Fruit fly (Drosophila melanogaster) whole organism, embryonic: ENCODE data around the gene Sec5.

ENCODE experiments used
- Antp ChIP-seq: fragments of 200-800 bp; sonication (Bioruptor generic); optimal IDR thresholded peaks from 3 replicates; lab custom pipeline; 2016; ENCODE audit warnings: missing biosample characterization, missing genetic modification characterization
- Bgb ChIP-seq: fragments of 200-800 bp; sonication (Bioruptor generic); IDR thresholded peaks from 2 replicates; pipeline ENCODE4 v1.3.6; 2022; ENCODE audit warnings: missing biosample characterization, missing genetic modification characterization; ENCODE audit not compliant: partially characterized antibody
- CG10321 ChIP-seq: fragments of 200-800 bp; sonication (Bioruptor generic); IDR thresholded peaks from 2 replicates; pipeline ENCODE4 v1.3.6; 2022; ENCODE audit warnings: missing biosample characterization, missing genetic modification characterization
- CG10543 ChIP-seq: fragments of 200-800 bp; sonication (Bioruptor generic); optimal IDR thresholded peaks from 3 replicates; lab custom pipeline; 2017; ENCODE audit warnings: missing biosample characterization, mild to moderate bottlenecking, missing genetic modification characterization, moderate library complexity
- CG10565 ChIP-seq: fragments of 200-800 bp; sonication (Bioruptor generic); optimal IDR thresholded peaks from 3 replicates; lab custom pipeline; 2016; ENCODE audit warnings: missing biosample characterization, mild to moderate bottlenecking, missing genetic modification characterization
- CG10979 ChIP-seq: fragments of 200-800 bp; sonication (Bioruptor generic); optimal IDR thresholded peaks from 2 replicates; lab custom pipeline; 2018; ENCODE audit warnings: missing biosample characterization, mild to moderate bottlenecking, missing genetic modification characterization, moderate library complexity
- CG11723 ChIP-seq: fragments of 200-800 bp; sonication (Bioruptor generic); optimal IDR thresholded peaks from 2 replicates; lab custom pipeline; 2017; ENCODE audit warnings: missing biosample characterization, mild to moderate bottlenecking, missing genetic modification characterization
- CG12236 ChIP-seq: fragments of 200-800 bp; sonication (Bioruptor generic); optimal IDR thresholded peaks from 2 replicates; lab custom pipeline; 2016; ENCODE audit warnings: missing biosample characterization, missing genetic modification characterization
- CG17186 ChIP-seq: fragments of 200-800 bp; sonication (Bioruptor generic); optimal IDR thresholded peaks from 3 replicates; lab custom pipeline; 2017; ENCODE audit warnings: missing biosample characterization, missing genetic modification reagents, missing genetic modification characterization
- CG18476 ChIP-seq: fragments of 200-800 bp; sonication (Bioruptor generic); optimal IDR thresholded peaks from 2 replicates; lab custom pipeline; 2016; ENCODE audit warnings: missing biosample characterization, mild to moderate bottlenecking, missing genetic modification characterization
- CG2199 ChIP-seq: fragments of 200-800 bp; sonication (Bioruptor generic); IDR thresholded peaks from 3 replicates; pipeline ENCODE4 v1.3.6; 2022; ENCODE audit warnings: missing biosample characterization, missing genetic modification characterization
- CG2678 ChIP-seq: fragments of 200-800 bp; sonication (Bioruptor generic); optimal IDR thresholded peaks from 3 replicates; lab custom pipeline; 2019; ENCODE audit warnings: missing biosample characterization, mild to moderate bottlenecking, missing genetic modification characterization, moderate library complexity
- CG2712 ChIP-seq: fragments of 200-800 bp; optimal IDR thresholded peaks from 3 replicates; lab custom pipeline; 2019; ENCODE audit warnings: missing biosample characterization, mild to moderate bottlenecking, missing genetic modification characterization, moderate library complexity
- CG30020 ChIP-seq: fragments of 200-800 bp; optimal IDR thresholded peaks from 2 replicates; lab custom pipeline; 2019; ENCODE audit warnings: missing biosample characterization, mild to moderate bottlenecking, missing genetic modification characterization, moderate library complexity
- CG3847 ChIP-seq: fragments of 200-800 bp; sonication (Bioruptor generic); IDR thresholded peaks from 2 replicates; pipeline ENCODE4 v1.3.6; 2022; ENCODE audit warnings: missing biosample characterization, missing genetic modification characterization
- CG6854 ChIP-seq: fragments of 200-800 bp; sonication (Bioruptor generic); optimal IDR thresholded peaks from 3 replicates; lab custom pipeline; 2017; ENCODE audit warnings: missing biosample characterization, mild to moderate bottlenecking, missing genetic modification characterization
- CG7786 ChIP-seq: fragments of 200-800 bp; sonication (Bioruptor generic); optimal IDR thresholded peaks from 2 replicates; lab custom pipeline; 2016; ENCODE audit warnings: missing biosample characterization, missing genetic modification characterization
- CG7928 ChIP-seq: fragments of 200-800 bp; sonication (Bioruptor generic); optimal IDR thresholded peaks from 2 replicates; lab custom pipeline; 2017; ENCODE audit warnings: missing biosample characterization, mild to moderate bottlenecking, missing genetic modification characterization
- CG8281 ChIP-seq: fragments of 200-800 bp; sonication (Bioruptor generic); optimal IDR thresholded peaks from 2 replicates; lab custom pipeline; 2018; ENCODE audit warnings: missing biosample characterization, mild to moderate bottlenecking, missing genetic modification characterization, moderate library complexity
- CG8765 ChIP-seq: fragments of 200-800 bp; sonication (Bioruptor generic); IDR thresholded peaks from 2 replicates; pipeline ENCODE4 v1.3.6; 2022; ENCODE audit warnings: missing biosample characterization, missing genetic modification characterization
- D19A ChIP-seq: fragments of 200-800 bp; optimal IDR thresholded peaks from 3 replicates; lab custom pipeline; 2019; ENCODE audit warnings: missing biosample characterization, mild to moderate bottlenecking, missing genetic modification characterization, moderate library complexity
- Dad ChIP-seq: fragments of 200-800 bp; sonication (Bioruptor generic); optimal IDR thresholded peaks from 3 replicates; lab custom pipeline; 2016; ENCODE audit warnings: missing biosample characterization, missing genetic modification characterization
- Doc3 ChIP-seq: fragments of 200-800 bp; sonication (Bioruptor generic); IDR thresholded peaks from 3 replicates; pipeline ENCODE4 v1.3.6; 2022; ENCODE audit warnings: missing biosample characterization, missing genetic modification characterization; ENCODE audit not compliant: partially characterized antibody
- Dp ChIP-seq: fragments of 200-800 bp; sonication (Bioruptor generic); optimal IDR thresholded peaks from 2 replicates; lab custom pipeline; 2018; ENCODE audit warnings: missing biosample characterization, mild to moderate bottlenecking, missing genetic modification characterization, moderate library complexity
- Dref ChIP-seq: fragments of 200-800 bp; sonication (Bioruptor generic); IDR thresholded peaks from 2 replicates; pipeline ENCODE4 v1.3.6; 2022; ENCODE audit warnings: missing biosample characterization, missing genetic modification characterization
- MBD-R2 ChIP-seq: fragments of 200-800 bp; sonication (Bioruptor generic); IDR thresholded peaks from 2 replicates; pipeline ENCODE4 v1.3.6; 2022; ENCODE audit warnings: missing biosample characterization, missing genetic modification characterization
- Meics ChIP-seq: fragments of 200-800 bp; sonication (Bioruptor generic); optimal IDR thresholded peaks from 2 replicates; lab custom pipeline; 2017; ENCODE audit warnings: missing biosample characterization, mild to moderate bottlenecking, missing genetic modification characterization
- NK7.1 ChIP-seq: fragments of 200-800 bp; sonication (Bioruptor generic); optimal IDR thresholded peaks from 3 replicates; lab custom pipeline; 2016; ENCODE audit warnings: missing biosample characterization, missing genetic modification characterization
- Scr ChIP-seq: fragments of 200-800 bp; sonication (Bioruptor generic); IDR thresholded peaks from 2 replicates; pipeline ENCODE4 v1.3.6; 2022; ENCODE audit warnings: missing biosample characterization, missing genetic modification characterization; ENCODE audit not compliant: partially characterized antibody
- Sry-δ ChIP-seq: fragments of 200-800 bp; sonication (Bioruptor generic); optimal IDR thresholded peaks from 2 replicates; lab custom pipeline; 2016; ENCODE audit warnings: missing biosample characterization, missing genetic modification characterization
- Vsx1 ChIP-seq: fragments of 200-800 bp; sonication (Bioruptor generic); optimal IDR thresholded peaks from 2 replicates; lab custom pipeline; 2017; ENCODE audit warnings: missing biosample characterization, mild to moderate bottlenecking, missing genetic modification characterization, missing genetic modification reagents
- YL-1 ChIP-seq: fragments of 200-800 bp; sonication (Bioruptor generic); optimal IDR thresholded peaks from 3 replicates; lab custom pipeline; 2017; ENCODE audit warnings: missing biosample characterization, mild to moderate bottlenecking, missing genetic modification characterization
- cg ChIP-seq: fragments of 200-800 bp; sonication (Bioruptor generic); optimal IDR thresholded peaks from 3 replicates; lab custom pipeline; 2019; ENCODE audit warnings: missing biosample characterization, mild to moderate bottlenecking, missing genetic modification characterization, moderate library complexity
- chif ChIP-seq, 2 experiments: fragments of 200-800 bp; sonication (Bioruptor generic); optimal IDR thresholded peaks; 3 replicates each; lab custom pipeline; 2016; ENCODE audit warnings: missing biosample characterization in 2 of 2, missing genetic modification characterization in 2 of 2
- corto ChIP-seq: fragments of 200-800 bp; sonication (Bioruptor generic); optimal IDR thresholded peaks from 2 replicates; lab custom pipeline; 2016; ENCODE audit warnings: missing biosample characterization, mild to moderate bottlenecking, missing genetic modification characterization, moderate library complexity
- dm ChIP-seq: fragments of 200-800 bp; sonication (Bioruptor generic); optimal IDR thresholded peaks from 3 replicates; lab custom pipeline; 2016; ENCODE audit warnings: missing biosample characterization, missing genetic modification characterization
- ems ChIP-seq: fragments of 200-800 bp; sonication (Bioruptor generic); optimal IDR thresholded peaks from 3 replicates; lab custom pipeline; 2016; ENCODE audit warnings: missing biosample characterization, missing genetic modification characterization
- exex ChIP-seq: fragments of 200-800 bp; sonication (Bioruptor generic); optimal IDR thresholded peaks from 4 replicates; lab custom pipeline; 2018; ENCODE audit warnings: missing biosample characterization, mild to moderate bottlenecking, missing genetic modification characterization, moderate library complexity
- eyg ChIP-seq: fragments of 200-800 bp; sonication (Bioruptor generic); optimal IDR thresholded peaks from 3 replicates; lab custom pipeline; 2016; ENCODE audit warnings: missing biosample characterization, missing genetic modification characterization
- nau ChIP-seq: fragments of 200-800 bp; sonication (Bioruptor generic); optimal IDR thresholded peaks from 3 replicates; lab custom pipeline; 2017; ENCODE audit warnings: missing biosample characterization, mild to moderate bottlenecking, missing genetic modification characterization, missing genetic modification reagents
- nmo ChIP-seq: fragments of 200-800 bp; sonication (Bioruptor generic); optimal IDR thresholded peaks from 2 replicates; lab custom pipeline; 2018; ENCODE audit warnings: missing biosample characterization, mild to moderate bottlenecking, missing genetic modification characterization, moderate library complexity
- p53 ChIP-seq: fragments of 200-800 bp; sonication (Bioruptor generic); optimal IDR thresholded peaks from 2 replicates; lab custom pipeline; 2016; ENCODE audit warnings: missing biosample characterization, missing genetic modification characterization
- sisA ChIP-seq: fragments of 200-800 bp; sonication (Bioruptor generic); IDR thresholded peaks from 2 replicates; pipeline ENCODE4 v1.3.6; 2022; ENCODE audit warnings: missing biosample characterization, missing genetic modification characterization
- sna ChIP-seq: fragments of 200-800 bp; sonication (Bioruptor generic); IDR thresholded peaks from 2 replicates; pipeline ENCODE4 v1.3.6; 2022; ENCODE audit warnings: missing biosample characterization, missing genetic modification characterization; ENCODE audit not compliant: partially characterized antibody
- ssp ChIP-seq: fragments of 200-800 bp; sonication (Bioruptor generic); IDR thresholded peaks from 2 replicates; pipeline ENCODE4 v1.3.6; 2022; ENCODE audit warnings: missing biosample characterization, missing genetic modification characterization
- tll ChIP-seq, 2 experiments: fragments of 200-800 bp in 1 of 2; fragments of >200 bp in 1 of 2; sonication (Bioruptor generic) in 1 of 2; optimal IDR thresholded peaks; 2 replicates each; lab custom pipeline; 2017 to 2019; ENCODE audit warnings: missing biosample characterization in 2 of 2, missing genetic modification characterization in 2 of 2, mild to moderate bottlenecking in 1 of 2, moderate library complexity in 1 of 2
- twi ChIP-seq: fragments of 200-800 bp; optimal IDR thresholded peaks from 2 replicates; lab custom pipeline; 2019; ENCODE audit warnings: missing biosample characterization, mild to moderate bottlenecking, missing genetic modification characterization, moderate library complexity
- unc-4 ChIP-seq: fragments of 200-800 bp; sonication (Bioruptor generic); IDR thresholded peaks from 2 replicates; pipeline ENCODE4 v1.3.6; 2022; ENCODE audit warnings: missing biosample characterization, missing genetic modification characterization; ENCODE audit not compliant: partially characterized antibody
- vnd ChIP-seq: fragments of 200-800 bp; sonication (Bioruptor generic); IDR thresholded peaks from 3 replicates; pipeline ENCODE4 v1.3.6; 2022; ENCODE audit warnings: missing biosample characterization, missing genetic modification characterization; ENCODE audit not compliant: partially characterized antibody
- vvl ChIP-seq: fragments of 200-800 bp; sonication (Bioruptor generic); IDR thresholded peaks from 2 replicates; pipeline ENCODE4 v1.3.6; 2022; ENCODE audit warnings: missing biosample characterization, missing genetic modification characterization

The Sec5 gene

dm6 chr2L:3469869-3470268 is 12.8 kb downstream of the Sec5 start, which contains the start of the genes Pif1 and CG31776 (continued):
- TF ChIP-seq Sry-δ (peak; percentile 79), tll (GFP tag; optimal IDR thresholded peaks at IDR 0.05; lab: Kevin White, UChicago) (peak in 1 of 2 experiments; percentile 39), Bgb (GFP tag; lab: Robert Waterston, UW) (peak; percentile 92), Doc3 (GFP tag; lab: Robert Waterston, UW) (peak; percentile 76), sna (GFP tag; lab: Robert Waterston, UW) (peak; percentile 73), Vsx1 (GFP tag; lab: Kevin White, UChicago) (no peak), Meics (GFP tag; lab: Kevin White, UChicago) (no peak), CG17186 (GFP tag; lab: Kevin White, UChicago) (peak; percentile 88), nau (GFP tag; lab: Kevin White, UChicago) (no peak), CG7786 (GFP tag; lab: Kevin White, UChicago) (no peak), cg (GFP tag; lab: Kevin White, UChicago) (no peak), CG2199 (GFP tag; lab: Robert Waterston, UW) (no peak), chif (GFP tag; optimal IDR thresholded peaks at IDR 0.05; lab: Kevin White, UChicago) (no peak), unc-4 (GFP tag; lab: Robert Waterston, UW) (peak; percentile 70), CG2678 (no peak), CG10543 (GFP tag; lab: Kevin White, UChicago) (no peak), twi (tag; lab: Kevin White, UChicago) (no peak), dm (GFP tag; lab: Kevin White, UChicago) (peak; percentile 71), D19A (tag; lab: Kevin White, UChicago) (no peak), exex (no peak), CG3847 (GFP tag; lab: Robert Waterston, UW) (no peak), Dp (GFP tag; lab: Kevin White, UChicago) (peak; percentile 47), CG8765 (GFP tag; lab: Robert Waterston, UW) (no peak), vvl (GFP tag; lab: Robert Waterston, UW) (no peak), CG12236 (GFP tag; lab: Kevin White, UChicago) (no peak), ems (GFP tag; lab: Kevin White, UChicago) (no peak), CG30020 (tag; lab: Kevin White, UChicago) (peak; percentile 24), CG10321 (no peak), Dref (GFP tag; lab: Robert Waterston, UW) (peak; percentile 97), CG7928 (no peak), CG6854 (GFP tag; lab: Kevin White, UChicago) (no peak), YL-1 (GFP tag; lab: Kevin White, UChicago) (peak; percentile 38), CG10979 (tag; lab: Kevin White, UChicago) (no peak), sisA (no peak), Scr (GFP tag; lab: Robert Waterston, UW) (peak; percentile 83), MBD-R2 (peak; percentile 79), nmo (GFP tag; lab: Kevin White, UChicago) (peak; percentile 29), vnd (peak; percentile 64; the same call in 2 of the 3 replicates), NK7.1 (GFP tag; lab: Kevin White, UChicago) (no peak), CG18476 (no peak), CG11723 (GFP tag; lab: Kevin White, UChicago) (no peak), CG8281 (tag; lab: Kevin White, UChicago) (no peak), corto (no peak), ssp (peak; percentile 69), eyg (no peak), CG2712 (tag; lab: Kevin White, UChicago) (peak; percentile 33), CG10565 (no peak), p53 (GFP tag; lab: Kevin White, UChicago) (peak; percentile 9), Antp (GFP tag; lab: Kevin White, UChicago) (no peak), Dad (GFP tag; lab: Kevin White, UChicago) (no peak)
